Worm (Caenorhabditis elegans): ENCODE results near the gene ctsa-4.2.

- no peak for TF ChIP-seq flt-1 (GFP tag; IDR thresholded peaks at IDR 0.05)
- no peak for TF ChIP-seq T22C8.4 (GFP tag; IDR thresholded peaks at IDR 0.05)
- no peak for TF ChIP-seq tab-1 (GFP tag; IDR thresholded peaks at IDR 0.05)
- no peak for TF ChIP-seq ztf-23 (GFP tag; IDR thresholded peaks at IDR 0.05)
- no peak for TF ChIP-seq med-1 (GFP tag; optimal IDR thresholded peaks at IDR 0.05; ENCODE audit: insufficient read depth)
- no peak for TF ChIP-seq ztf-29 (GFP tag; IDR thresholded peaks at IDR 0.05)
- no peak for TF ChIP-seq ref-1 (GFP tag; conservative IDR thresholded peaks at IDR 0.05)
- TF ChIP-seq klf-2 (GFP tag; conservative IDR thresholded peaks at IDR 0.05): no peak
These were observed 41.6 kb downstream of the ctsa-4.2 start for ce11 chrIII:6653932-6654331.

Measured in whole organism, midembryonic.